Worm (Caenorhabditis elegans) whole organism, L3 larva: ENCODE results near the gene usp-14.

Experiments used
- ZK546.5 ChIP-seq: sonication (generic microtip); optimal IDR thresholded peaks from 2 replicates; lab custom pipeline; 2017; ENCODE audit warnings: missing biosample characterization, missing genetic modification characterization
- nhr-28 ChIP-seq: fragments of 150-350 bp; optimal IDR thresholded peaks from 2 replicates; lab custom pipeline; 2014; ENCODE audit warnings: missing biosample characterization, missing genetic modification characterization

ce11 chrII:14441144-14441543 is 47.3 kb downstream of the usp-14 start, which contains the start of gene smg-8:
- TF ChIP-seq nhr-28 (tag; lab: Kevin White, UChicago) (no peak), ZK546.5 (tag; lab: Kevin White, UChicago) (no peak)
